Fruit fly (Drosophila melanogaster) whole organism, wandering third instar larva: ENCODE data around the gene grass.

Experiments used
- Abd-B ChIP-seq: fragments of >200 bp; optimal IDR thresholded peaks from 2 replicates; lab custom pipeline; 2017; ENCODE audit warnings: missing biosample characterization, missing genetic modification characterization
- CG32264 ChIP-seq: fragments of 200-800 bp; sonication (Bioruptor generic); optimal IDR thresholded peaks from 2 replicates; lab custom pipeline; 2016; ENCODE audit warnings: missing biosample characterization, missing genetic modification characterization
- CG9705 ChIP-seq: fragments of 200-800 bp; sonication (Bioruptor generic); optimal IDR thresholded peaks from 2 replicates; lab custom pipeline; 2018; ENCODE audit warnings: missing biosample characterization, mild to moderate bottlenecking, missing genetic modification characterization
- CrebA ChIP-seq: fragments of 200-800 bp; sonication (Bioruptor generic); optimal IDR thresholded peaks from 2 replicates; lab custom pipeline; 2016; ENCODE audit warnings: missing biosample characterization, mild to moderate bottlenecking, missing genetic modification characterization, borderline replicate concordance
- Dfd ChIP-seq: fragments of >200 bp; optimal IDR thresholded peaks from 2 replicates; lab custom pipeline; 2017; ENCODE audit warnings: missing biosample characterization, missing genetic modification characterization
- Dif ChIP-seq: fragments of 200-275, 200-300 bp; sonication (Bioruptor generic); optimal IDR thresholded peaks from 2 replicates; lab custom pipeline; 2018; ENCODE audit warnings: missing biosample characterization, missing genetic modification characterization; ENCODE audit not compliant: partially characterized antibody
- GATAd ChIP-seq: sonication (Bioruptor generic); optimal IDR thresholded peaks from 2 replicates; lab custom pipeline; 2016; ENCODE audit warnings: missing biosample characterization, missing genetic modification characterization
- HLH106 ChIP-seq: fragments of 200-800 bp; optimal IDR thresholded peaks from 3 replicates; lab custom pipeline; 2019; ENCODE audit warnings: missing biosample characterization, mild to moderate bottlenecking, missing genetic modification characterization, moderate library complexity
- Hnf4 ChIP-seq: fragments of 200-800 bp; sonication (Bioruptor generic); optimal IDR thresholded peaks from 2 replicates; lab custom pipeline; 2016; ENCODE audit warnings: missing biosample characterization, mild to moderate bottlenecking, missing genetic modification characterization
- Hr78 ChIP-seq: fragments of >200 bp; optimal IDR thresholded peaks from 2 replicates; lab custom pipeline; 2017; ENCODE audit warnings: missing biosample characterization, missing genetic modification characterization
- Hr83 ChIP-seq: fragments of 200-300 bp; sonication (Bioruptor generic); optimal IDR thresholded peaks from 2 replicates; lab custom pipeline; 2016; ENCODE audit warnings: missing biosample characterization, mild to moderate bottlenecking, missing genetic modification characterization, moderate library complexity; ENCODE audit not compliant: poor library complexity, severe bottlenecking
- Jra ChIP-seq: sonication (Bioruptor generic); optimal IDR thresholded peaks from 2 replicates; lab custom pipeline; 2016; ENCODE audit warnings: missing biosample characterization, missing genetic modification characterization
- Mio ChIP-seq: sonication (Bioruptor generic); optimal IDR thresholded peaks from 2 replicates; lab custom pipeline; 2016; ENCODE audit warnings: missing biosample characterization, missing genetic modification characterization
- Myc ChIP-seq: fragments of >200 bp; optimal IDR thresholded peaks from 2 replicates; lab custom pipeline; 2017
- N ChIP-seq: fragments of >200 bp; optimal IDR thresholded peaks from 2 replicates; lab custom pipeline; 2018; ENCODE audit warnings: missing biosample characterization, missing external identifiers, missing genetic modification characterization
- OdsH ChIP-seq: fragments of 200-800 bp; sonication (Bioruptor generic); optimal IDR thresholded peaks from 2 replicates; lab custom pipeline; 2016; ENCODE audit warnings: missing biosample characterization, mild to moderate bottlenecking, missing genetic modification characterization
- Rel ChIP-seq, 2 experiments: fragments of 200-800 bp; sonication (Bioruptor generic) in 1 of 2; optimal IDR thresholded peaks; 2 replicates in 1 of 2; 3 replicates in 1 of 2; lab custom pipeline; 2016 to 2019; ENCODE audit warnings: mild to moderate bottlenecking in 2 of 2, missing biosample characterization in 2 of 2, missing genetic modification characterization in 2 of 2, moderate library complexity in 1 of 2
- Sp1 ChIP-seq: fragments of 200-800 bp; sonication (Bioruptor generic); optimal IDR thresholded peaks from 3 replicates; lab custom pipeline; 2019; ENCODE audit warnings: missing biosample characterization, mild to moderate bottlenecking, missing genetic modification characterization, moderate library complexity
- Vsx2 ChIP-seq: fragments of 200-300, 225-300 bp; sonication (Bioruptor generic); optimal IDR thresholded peaks from 2 replicates; lab custom pipeline; 2018; ENCODE audit warnings: missing biosample characterization, missing genetic modification characterization; ENCODE audit not compliant: partially characterized antibody
- br ChIP-seq: fragments of 200-800 bp; sonication (Bioruptor generic); optimal IDR thresholded peaks from 2 replicates; lab custom pipeline; 2016; ENCODE audit warnings: missing biosample characterization, missing genetic modification characterization
- brk ChIP-seq: fragments of 200-800 bp; sonication (Bioruptor generic); optimal IDR thresholded peaks from 2 replicates; lab custom pipeline; 2016; ENCODE audit warnings: missing biosample characterization, mild to moderate bottlenecking, missing genetic modification characterization
- dl ChIP-seq, 2 experiments: fragments of 175-275, 200-275 bp in 1 of 2; fragments of 200-275 bp in 1 of 2; sonication (Bioruptor generic); optimal IDR thresholded peaks; lab custom pipeline; 2018; ENCODE audit warnings: mild to moderate bottlenecking in 2 of 2, missing biosample characterization in 2 of 2, missing genetic modification characterization in 2 of 2, moderate library complexity in 2 of 2; ENCODE audit not compliant: partially characterized antibody in 2 of 2, insufficient read depth in 1 of 2
- dmrt93B ChIP-seq: fragments of 200-800 bp; sonication (Bioruptor generic); optimal IDR thresholded peaks from 2 replicates; lab custom pipeline; 2018; ENCODE audit warnings: missing biosample characterization, mild to moderate bottlenecking, missing genetic modification characterization
- dsf ChIP-seq: sonication (Bioruptor generic); optimal IDR thresholded peaks from 2 replicates; lab custom pipeline; 2016; ENCODE audit warnings: missing biosample characterization, missing genetic modification characterization, borderline replicate concordance
- ey ChIP-seq: fragments of 200-800 bp; sonication (Bioruptor generic); optimal IDR thresholded peaks from 2 replicates; lab custom pipeline; 2016; ENCODE audit warnings: missing biosample characterization, missing genetic modification characterization
- foxo ChIP-seq, 2 experiments: fragments of 200-800 bp; sonication (Bioruptor generic); optimal IDR thresholded peaks; 2 replicates in 1 of 2; 3 replicates in 1 of 2; lab custom pipeline; 2016 to 2017; ENCODE audit warnings: missing biosample characterization in 2 of 2, missing genetic modification characterization in 2 of 2
- fru ChIP-seq: fragments of 200-800 bp; sonication (Bioruptor generic); optimal IDR thresholded peaks from 3 replicates; lab custom pipeline; 2016; ENCODE audit warnings: missing biosample characterization, mild to moderate bottlenecking, missing genetic modification characterization
- h ChIP-seq: fragments of 200-800 bp; sonication (Bioruptor generic); optimal IDR thresholded peaks from 3 replicates; lab custom pipeline; 2016; ENCODE audit warnings: missing biosample characterization, mild to moderate bottlenecking, missing genetic modification characterization
- jim ChIP-seq: fragments of 175-275, 200-325 bp; sonication (Bioruptor generic); optimal IDR thresholded peaks from 2 replicates; lab custom pipeline; 2016; ENCODE audit warnings: missing biosample characterization, mild to moderate bottlenecking, missing genetic modification characterization
- lola ChIP-seq: fragments of >200 bp; optimal IDR thresholded peaks from 2 replicates; lab custom pipeline; 2017; ENCODE audit warnings: missing biosample characterization, missing genetic modification characterization
- pan ChIP-seq: fragments of >200 bp; optimal IDR thresholded peaks from 2 replicates; lab custom pipeline; 2017
- psq ChIP-seq: fragments of 200-800 bp; sonication (Bioruptor generic); optimal IDR thresholded peaks from 3 replicates; lab custom pipeline; 2017; ENCODE audit warnings: missing biosample characterization, mild to moderate bottlenecking, missing genetic modification characterization, moderate library complexity
- rgr ChIP-seq: fragments of 200-800 bp; sonication (Bioruptor generic); optimal IDR thresholded peaks from 3 replicates; lab custom pipeline; 2016; ENCODE audit warnings: missing biosample characterization, mild to moderate bottlenecking, missing genetic modification characterization
- sage ChIP-seq: fragments of 200-800 bp; sonication (Bioruptor generic); optimal IDR thresholded peaks from 2 replicates; lab custom pipeline; 2016; ENCODE audit warnings: missing biosample characterization, mild to moderate bottlenecking, missing genetic modification characterization
- sv ChIP-seq: fragments of 200-800 bp; sonication (Bioruptor generic); optimal IDR thresholded peaks from 3 replicates; lab custom pipeline; 2016; ENCODE audit warnings: missing biosample characterization, missing genetic modification characterization
- tai ChIP-seq: sonication (Bioruptor generic); optimal IDR thresholded peaks from 2 replicates; lab custom pipeline; 2016; ENCODE audit warnings: missing biosample characterization, missing genetic modification characterization
- usp ChIP-seq: fragments of >200 bp; optimal IDR thresholded peaks from 2 replicates; lab custom pipeline; 2017; ENCODE audit warnings: missing biosample characterization, missing genetic modification characterization
- woc ChIP-seq: sonication (Bioruptor generic); optimal IDR thresholded peaks from 2 replicates; lab custom pipeline; 2016; ENCODE audit warnings: missing biosample characterization, mild to moderate bottlenecking, missing genetic modification characterization

grass gene

DNA sequence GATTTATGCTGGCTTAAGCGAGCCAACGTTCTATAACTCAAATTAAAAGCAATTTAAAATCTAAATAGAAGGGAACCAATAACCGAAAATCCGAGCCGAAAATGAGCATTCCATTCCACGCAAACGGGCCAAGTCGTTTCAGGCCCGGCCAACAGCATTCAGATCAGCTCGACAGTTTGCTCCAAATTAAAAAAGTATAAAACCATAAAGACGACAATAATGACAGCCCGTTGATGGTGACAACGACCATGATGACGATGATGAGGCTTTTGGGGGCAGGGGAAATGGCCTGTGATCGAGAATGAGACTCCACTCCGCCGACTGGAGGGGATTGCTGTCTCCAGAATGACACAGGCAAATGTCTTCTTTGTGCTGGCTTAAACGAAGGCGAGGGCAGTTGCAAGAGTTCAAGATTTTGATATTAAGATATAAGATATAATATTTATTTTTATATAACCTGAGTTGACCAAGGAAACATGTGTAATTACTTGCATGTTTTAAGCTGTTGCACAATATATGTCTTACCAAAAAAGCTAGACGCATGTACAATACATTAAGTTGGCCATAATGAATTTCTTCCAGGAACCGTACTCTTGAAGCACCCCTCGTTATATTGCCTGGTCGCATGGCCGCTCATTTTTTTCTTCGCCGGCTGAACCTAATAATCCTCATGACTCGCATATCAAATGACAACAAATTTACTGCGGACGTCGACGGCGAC, 47.1 kb downstream of the grass start:
- TF ChIP-seq sv (GFP tag; lab: Kevin White, UChicago) (no peak), OdsH (GFP tag; lab: Kevin White, UChicago) (peak; percentile 29), dmrt93B (GFP tag; lab: Kevin White, UChicago) (peak; percentile 48), Abd-B (GFP tag; lab: Kevin White, UChicago) (no peak), CG9705 (GFP tag; lab: Kevin White, UChicago) (peak; percentile 13), lola (no peak), CG32264 (GFP tag; lab: Kevin White, UChicago) (no peak), Mio (GFP tag; lab: Kevin White, UChicago) (no peak), rgr (GFP tag; lab: Kevin White, UChicago) (peak; percentile 10), foxo (GFP tag; optimal IDR thresholded peaks at IDR 0.05; lab: Kevin White, UChicago) (peak in 1 of 2 experiments; percentile 49), Sp1 (GFP tag; lab: Kevin White, UChicago) (peak; percentile 24), usp (no peak), ey (no peak), brk (GFP tag; lab: Kevin White, UChicago) (no peak), Vsx2 (no peak), Hr78 (no peak), br (GFP tag; lab: Kevin White, UChicago) (no peak), CrebA (no peak), Hr83 (GFP tag; lab: Kevin White, UChicago) (no peak), psq (GFP tag; lab: Kevin White, UChicago) (peak; percentile 36), woc (GFP tag; lab: Kevin White, UChicago) (no peak), Hnf4 (no peak), Jra (GFP tag; lab: Kevin White, UChicago) (no peak), N (no peak), dl (GFP tag; optimal IDR thresholded peaks at IDR 0.05; lab: Kevin White, UChicago; ENCODE audit: insufficient read depth in 1 of 2, partially characterized antibody in 2 of 2) (no peak), fru (GFP tag; lab: Kevin White, UChicago) (peak; percentile 28), GATAd (no peak), h (GFP tag; lab: Kevin White, UChicago) (peak; percentile 19), pan (lab: Kevin White, UChicago) (no peak), Myc (no peak), HLH106 (tag; lab: Kevin White, UChicago) (peak; percentile 56), jim (GFP tag; lab: Kevin White, UChicago) (no peak), Rel (GFP tag; optimal IDR thresholded peaks at IDR 0.05; lab: Kevin White, UChicago) (no peak), Rel (tag; optimal IDR thresholded peaks at IDR 0.05; lab: Kevin White, UChicago) (no peak), Dif (GFP tag; lab: Kevin White, UChicago) (no peak), Dfd (GFP tag; lab: Kevin White, UChicago) (no peak), dsf (GFP tag; lab: Kevin White, UChicago) (no peak), tai (GFP tag; lab: Kevin White, UChicago) (no peak), sage (GFP tag; lab: Kevin White, UChicago) (peak; percentile 8)

DNA sequence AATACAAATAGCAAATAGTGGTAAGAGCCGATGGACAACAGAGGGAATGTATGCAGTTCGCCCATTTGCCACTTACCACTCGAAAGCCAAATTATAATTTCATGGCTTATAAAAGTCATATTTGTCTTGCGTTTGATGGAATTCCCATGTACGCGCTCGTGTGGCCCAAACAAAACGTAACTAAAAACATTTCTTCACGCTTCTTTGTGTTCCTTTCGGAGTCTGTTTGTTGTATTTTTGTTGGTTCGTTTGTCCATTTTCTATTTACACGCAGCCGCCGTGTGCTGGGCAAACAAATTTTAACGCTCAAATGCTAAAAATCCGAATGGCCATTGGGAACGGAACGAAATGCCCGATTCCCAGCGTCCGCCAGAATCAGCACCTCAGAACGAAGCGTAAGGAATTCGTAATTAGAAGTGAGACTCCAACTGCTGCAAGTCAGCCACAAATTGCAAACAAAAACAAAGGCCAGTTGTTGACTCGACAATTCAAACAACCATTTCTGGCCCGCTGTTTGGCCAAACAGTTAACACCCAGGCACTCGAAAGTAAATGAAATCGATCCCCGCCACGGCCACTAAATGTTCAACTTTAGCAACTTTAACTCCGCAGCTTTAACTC, 51.1 kb downstream of the grass start:
- TF ChIP-seq Hr83 (GFP tag; lab: Kevin White, UChicago) (peak; percentile 44), fru (GFP tag; lab: Kevin White, UChicago) (no peak)
